Worm (Caenorhabditis elegans) whole organism, young adult: Measurements from ENCODE around the gene exc-13.
A peak's percentile ranks its signal among the peaks of the same experiment; 100 is the strongest.

Source experiments
- B0035.1 ChIP-seq: sonication (generic microtip); optimal IDR thresholded peaks from 2 replicates; lab custom pipeline; 2016; ENCODE audit warnings: missing genetic modification characterization, mild to moderate bottlenecking, missing compliant biosample characterization, missing genotype, missing genetic modification reagents
- B0261.1 ChIP-seq: sonication (generic microtip); optimal IDR thresholded peaks from 2 replicates; lab custom pipeline; 2016; ENCODE audit warnings: mild to moderate bottlenecking, missing genetic modification characterization, moderate library complexity, missing compliant biosample characterization
- F37B4.10 ChIP-seq: fragments of 200-800 bp; sonication (Bioruptor generic); IDR thresholded peaks from 2 replicates; pipeline ENCODE4 v1.3.6; 2022; ENCODE audit warnings: missing genetic modification characterization, missing compliant biosample characterization
- F39B2.1 ChIP-seq: fragments of 200-800 bp; sonication (Bioruptor generic); IDR thresholded peaks from 2 replicates; pipeline ENCODE4 v1.3.6; 2022; ENCODE audit warnings: missing genetic modification reagents, missing genetic modification characterization, missing compliant biosample characterization
- F49E8.2 ChIP-seq: sonication (generic microtip); optimal IDR thresholded peaks from 3 replicates; lab custom pipeline; 2017; ENCODE audit warnings: missing genetic modification characterization, mild to moderate bottlenecking, missing compliant biosample characterization, antibody characterized with exemption, moderate library complexity; ENCODE audit not compliant: insufficient read depth
- Y67H2A.10 ChIP-seq: fragments of 200-800 bp; sonication (Bioruptor generic); conservative IDR thresholded peaks from 2 replicates; pipeline ENCODE4 v1.3.6; 2022; ENCODE audit warnings: missing genetic modification reagents, missing genetic modification characterization, missing compliant biosample characterization
- Y95B8A.8 ChIP-seq: fragments of 200-800 bp; sonication (Bioruptor generic); IDR thresholded peaks from 2 replicates; pipeline ENCODE4 v1.3.6; 2022; ENCODE audit warnings: missing genetic modification reagents, missing genetic modification characterization, missing compliant biosample characterization
- attf-3 ChIP-seq: fragments of 200-800 bp; sonication (Bioruptor generic); conservative IDR thresholded peaks from 2 replicates; pipeline ENCODE4 v1.3.6; 2022; ENCODE audit warnings: missing genetic modification reagents, missing genetic modification characterization, missing compliant biosample characterization
- attf-6 ChIP-seq: fragments of 200-800 bp; sonication (Bioruptor generic); IDR thresholded peaks from 2 replicates; pipeline ENCODE4 v1.3.6; 2022; ENCODE audit warnings: missing genetic modification reagents, missing genetic modification characterization, missing compliant biosample characterization
- ccch-3 ChIP-seq: fragments of 200-800 bp; sonication (Bioruptor generic); optimal IDR thresholded peaks from 2 replicates; lab custom pipeline; 2018; ENCODE audit warnings: mild to moderate bottlenecking, missing genetic modification characterization, missing compliant biosample characterization
- cebp-1 ChIP-seq, 2 experiments: fragments of 200-800 bp in 1 of 2; sonication (Bioruptor generic) in 1 of 2; sonication (generic microtip) in 1 of 2; IDR thresholded peaks in 1 of 2; optimal IDR thresholded peaks in 1 of 2; 2 replicates each; pipeline versions ENCODE4 v1.3.6 to Lab custom; 2017 to 2022; ENCODE audit warnings: missing compliant biosample characterization in 2 of 2, missing genetic modification characterization in 2 of 2, mild to moderate bottlenecking in 1 of 2, missing genetic modification reagents in 1 of 2, moderate library complexity in 1 of 2
- ceh-58 ChIP-seq: fragments of 200-800 bp; sonication (Bioruptor generic); IDR thresholded peaks from 2 replicates; pipeline ENCODE4 v1.3.6; 2022; ENCODE audit warnings: missing genetic modification characterization, missing compliant biosample characterization
- ceh-79 ChIP-seq: sonication (generic microtip); optimal IDR thresholded peaks from 2 replicates; lab custom pipeline; 2017; ENCODE audit warnings: mild to moderate bottlenecking, missing genetic modification characterization, missing compliant biosample characterization
- dpff-1 ChIP-seq: sonication (generic microtip); optimal IDR thresholded peaks from 2 replicates; lab custom pipeline; 2017; ENCODE audit warnings: mild to moderate bottlenecking, missing genetic modification characterization, missing compliant biosample characterization
- egl-18 ChIP-seq: fragments of 200-800 bp; sonication (Bioruptor generic); IDR thresholded peaks from 2 replicates; pipeline ENCODE4 v1.3.6; 2022; ENCODE audit warnings: missing genetic modification reagents, missing genetic modification characterization, missing compliant biosample characterization
- ets-4 ChIP-seq: fragments of 200-800 bp; sonication (Bioruptor generic); optimal IDR thresholded peaks from 2 replicates; lab custom pipeline; 2018; ENCODE audit warnings: mild to moderate bottlenecking, missing genetic modification characterization, missing compliant biosample characterization
- hlh-12 ChIP-seq: sonication (generic microtip); optimal IDR thresholded peaks from 2 replicates; lab custom pipeline; 2016; ENCODE audit warnings: missing genetic modification characterization, missing compliant biosample characterization
- let-607 ChIP-seq, 2 experiments: fragments of 200-800 bp in 1 of 2; sonication (Bioruptor generic) in 1 of 2; sonication (generic microtip) in 1 of 2; optimal IDR thresholded peaks; 2 replicates each; lab custom pipeline; 2016 to 2018; ENCODE audit warnings: mild to moderate bottlenecking in 2 of 2, missing compliant biosample characterization in 2 of 2, missing genetic modification characterization in 2 of 2, moderate library complexity in 2 of 2, missing genotype in 1 of 2
- lin-26 ChIP-seq: fragments of 200-800 bp; sonication (Bioruptor generic); IDR thresholded peaks from 2 replicates; pipeline ENCODE4 v1.3.6; 2022; ENCODE audit warnings: missing genetic modification reagents, missing genetic modification characterization, missing compliant biosample characterization
- lin-35 ChIP-seq, 3 experiments: fragments of 150-350 bp in 2 of 3; sonication (generic microtip) in 1 of 3; optimal IDR thresholded peaks; 2 replicates each; lab custom pipeline; 2014 to 2018; ENCODE audit warnings: missing biosample characterization in 3 of 3, missing genetic modification characterization in 3 of 3, missing genetic modification reagents in 3 of 3
- lin-40 ChIP-seq: sonication (generic microtip); optimal IDR thresholded peaks from 2 replicates; lab custom pipeline; 2016; ENCODE audit warnings: missing genetic modification characterization, mild to moderate bottlenecking, missing compliant biosample characterization, missing genotype, missing genetic modification reagents
- lir-1 ChIP-seq: fragments of 200-800 bp; sonication (Bioruptor generic); conservative IDR thresholded peaks from 2 replicates; pipeline ENCODE4 v1.3.6; 2022; ENCODE audit warnings: missing genetic modification reagents, missing genetic modification characterization, missing compliant biosample characterization
- madf-3 ChIP-seq: fragments of 200-800 bp; sonication (Bioruptor generic); IDR thresholded peaks from 2 replicates; pipeline ENCODE4 v1.3.6; 2022; ENCODE audit warnings: missing genetic modification reagents, missing genetic modification characterization, missing compliant biosample characterization
- madf-6 ChIP-seq: fragments of 200-800 bp; sonication (Bioruptor generic); IDR thresholded peaks from 2 replicates; pipeline ENCODE4 v1.3.6; 2022; ENCODE audit warnings: missing genetic modification reagents, missing genetic modification characterization, missing compliant biosample characterization
- mxl-1 ChIP-seq: sonication (generic microtip); optimal IDR thresholded peaks from 2 replicates; lab custom pipeline; 2016; ENCODE audit warnings: missing genetic modification characterization, missing compliant biosample characterization
- nhr-179 ChIP-seq: sonication (generic microtip); optimal IDR thresholded peaks from 2 replicates; lab custom pipeline; 2016; ENCODE audit warnings: mild to moderate bottlenecking, missing genetic modification characterization, missing compliant biosample characterization
- nhr-80 ChIP-seq: sonication (generic microtip); optimal IDR thresholded peaks from 2 replicates; lab custom pipeline; 2016; ENCODE audit warnings: missing genetic modification characterization, missing compliant biosample characterization
- nhr-90 ChIP-seq: sonication (generic microtip); optimal IDR thresholded peaks from 2 replicates; lab custom pipeline; 2016; ENCODE audit warnings: missing genotype, mild to moderate bottlenecking, missing genetic modification characterization, missing compliant biosample characterization
- pbrm-1 ChIP-seq: fragments of 200-800 bp; sonication (Bioruptor generic); IDR thresholded peaks from 2 replicates; pipeline ENCODE4 v1.3.6; 2022; ENCODE audit warnings: missing genetic modification reagents, missing genetic modification characterization, missing compliant biosample characterization
- rpc-1 ChIP-seq, 2 experiments: fragments of 150-350 bp in 1 of 2; sonication (generic microtip) in 1 of 2; optimal IDR thresholded peaks; 2 replicates each; lab custom pipeline; 2014 to 2018; ENCODE audit warnings: missing biosample characterization in 1 of 2, missing genetic modification characterization in 1 of 2, missing genetic modification reagents in 1 of 2, missing genotype in 1 of 2
- sea-2 ChIP-seq: fragments of 200-800 bp; sonication (Bioruptor generic); IDR thresholded peaks from 2 replicates; pipeline ENCODE4 v1.3.6; 2022; ENCODE audit warnings: missing genetic modification characterization, missing compliant biosample characterization
- snpc-1.1 ChIP-seq: sonication (generic microtip); optimal IDR thresholded peaks from 2 replicates; lab custom pipeline; 2017; ENCODE audit warnings: missing genetic modification characterization, mild to moderate bottlenecking, missing compliant biosample characterization, antibody characterized with exemption, moderate library complexity, missing genotype, missing genetic modification reagents; ENCODE audit not compliant: insufficient read depth
- snpc-3.4 ChIP-seq: sonication (generic microtip); optimal IDR thresholded peaks from 2 replicates; lab custom pipeline; 2017; ENCODE audit warnings: missing genetic modification characterization, mild to moderate bottlenecking, missing compliant biosample characterization, antibody characterized with exemption, moderate library complexity, missing genotype, missing genetic modification reagents
- unc-130 ChIP-seq: sonication (generic microtip); optimal IDR thresholded peaks from 2 replicates; lab custom pipeline; 2016; ENCODE audit warnings: missing genetic modification reagents, missing genetic modification characterization, missing compliant biosample characterization
- xnd-1 ChIP-seq: sonication (generic microtip); optimal IDR thresholded peaks from 2 replicates; lab custom pipeline; 2016; ENCODE audit warnings: missing genotype, missing genetic modification reagents, missing genetic modification characterization, missing compliant biosample characterization
- zfh-2 ChIP-seq: fragments of 200-800 bp; sonication (Bioruptor generic); conservative IDR thresholded peaks from 2 replicates; pipeline ENCODE4 v1.3.6; 2022; ENCODE audit warnings: missing genetic modification reagents, missing genetic modification characterization, missing compliant biosample characterization
- zim-3 ChIP-seq: sonication (generic microtip); optimal IDR thresholded peaks from 2 replicates; lab custom pipeline; 2017; ENCODE audit warnings: mild to moderate bottlenecking, missing genetic modification characterization, moderate library complexity, missing compliant biosample characterization
- ztf-18 ChIP-seq: sonication (generic microtip); optimal IDR thresholded peaks from 2 replicates; lab custom pipeline; 2016; ENCODE audit warnings: missing genotype, mild to moderate bottlenecking, missing genetic modification characterization, missing compliant biosample characterization
- ztf-26 ChIP-seq: sonication (generic microtip); optimal IDR thresholded peaks from 2 replicates; lab custom pipeline; 2017; ENCODE audit warnings: missing genetic modification characterization, missing compliant biosample characterization
- ztf-3 ChIP-seq: fragments of 200-800 bp; sonication (Bioruptor generic); optimal IDR thresholded peaks from 2 replicates; lab custom pipeline; 2018; ENCODE audit warnings: mild to moderate bottlenecking, missing genetic modification characterization, missing compliant biosample characterization
- ztf-6 ChIP-seq: fragments of 200-800 bp; sonication (Bioruptor generic); IDR thresholded peaks from 2 replicates; pipeline ENCODE4 v1.3.6; 2022; ENCODE audit warnings: missing genetic modification reagents, missing genetic modification characterization, missing compliant biosample characterization

Gene exc-13

ce11 chrV:7364059-7364458, 992 bp upstream of the exc-13 start, which contains the start of gene cyp-35A2:
TSS of gene cyp-35A2 (minus strand) at chrV:7364182.
- TF ChIP-seq nhr-80 (tag; lab: Kevin White, UChicago) (peak; percentile 59), hlh-12 (no peak)

ce11 chrV:7369578-7369977, 4.5 kb downstream of the exc-13 start, which contains the start of gene srj-14:
TSS of gene srj-14 (plus strand) at chrV:7369708.
- TF ChIP-seq ztf-3 (GFP tag; lab: Kevin White, UChicago) (no peak), ztf-6 (GFP tag; lab: Robert Waterston, UW) (no peak), attf-6 (GFP tag; lab: Robert Waterston, UW) (no peak), pbrm-1 (GFP tag; lab: Robert Waterston, UW) (no peak), B0035.1 (tag; lab: Kevin White, UChicago) (no peak), Y67H2A.10 (GFP tag; lab: Robert Waterston, UW) (no peak), dpff-1 (tag; lab: Kevin White, UChicago) (no peak), lin-40 (tag; lab: Kevin White, UChicago) (no peak), unc-130 (GFP tag; lab: Kevin White, UChicago) (no peak), nhr-179 (tag; lab: Kevin White, UChicago) (no peak), madf-6 (no peak), nhr-90 (tag; lab: Kevin White, UChicago) (no peak), snpc-1.1 (tag; lab: Kevin White, UChicago) (no peak), egl-18 (GFP tag; lab: Robert Waterston, UW) (no peak), snpc-3.4 (tag; lab: Kevin White, UChicago) (no peak), ccch-3 (GFP tag; lab: Kevin White, UChicago) (no peak), lin-26 (GFP tag; lab: Robert Waterston, UW) (no peak), Y95B8A.8 (no peak)

ce11 chrV:7374090-7374489, 9.0 kb downstream of the exc-13 start, which contains the start of gene srx-56:
TSS of gene srx-56 (plus strand) at chrV:7374390.
- no peak for TF ChIP-seq xnd-1 (tag; lab: Kevin White, UChicago)
- TF ChIP-seq ztf-26 (tag; lab: Kevin White, UChicago), result no peak
- TF ChIP-seq ets-4 (GFP tag; lab: Kevin White, UChicago), result no peak
- TF ChIP-seq sea-2 (GFP tag; lab: Robert Waterston, UW), result no peak
- TF ChIP-seq B0261.1 (tag; lab: Kevin White, UChicago), result no peak
- TF ChIP-seq madf-3 (GFP tag; lab: Robert Waterston, UW), result no peak
- no peak for TF ChIP-seq nhr-90 (tag; lab: Kevin White, UChicago)
- no peak for TF ChIP-seq attf-3 (GFP tag; lab: Robert Waterston, UW)
- TF ChIP-seq, all 124 proteins: peak for 0

- TF ChIP-seq mxl-1 (tag; lab: Kevin White, UChicago), result no peak
- no peak for TF ChIP-seq ceh-58
- no peak for TF ChIP-seq rpc-1 (optimal IDR thresholded peaks at IDR 0.05; lab: Kevin White, UChicago)
- no peak for TF ChIP-seq rpc-1 (tag; optimal IDR thresholded peaks at IDR 0.05; lab: Kevin White, UChicago)
- no peak for TF ChIP-seq F39B2.1 (GFP tag; lab: Robert Waterston, UW)
- no peak for TF ChIP-seq madf-3 (GFP tag; lab: Robert Waterston, UW)
- no peak for TF ChIP-seq lin-35 (GFP tag; optimal IDR thresholded peaks at IDR 0.05; lab: Kevin White, UChicago)
- no peak for TF ChIP-seq ceh-79 (tag; lab: Kevin White, UChicago)
- no peak for TF ChIP-seq F37B4.10 (GFP tag; lab: Robert Waterston, UW)
- no peak for TF ChIP-seq zfh-2 (GFP tag; lab: Robert Waterston, UW)
- TF ChIP-seq F49E8.2 (tag; lab: Kevin White, UChicago), result no peak
- no peak for TF ChIP-seq cebp-1 (GFP tag; IDR thresholded peaks at IDR 0.05; lab: Robert Waterston, UW)
- no peak for TF ChIP-seq cebp-1 (tag; optimal IDR thresholded peaks at IDR 0.05; lab: Kevin White, UChicago)
- no peak for TF ChIP-seq attf-6 (GFP tag; lab: Robert Waterston, UW)
- TF ChIP-seq ztf-3 (GFP tag; lab: Kevin White, UChicago), result no peak
- no peak for TF ChIP-seq nhr-90 (tag; lab: Kevin White, UChicago)
- TF ChIP-seq ztf-18 (tag; lab: Kevin White, UChicago), result no peak
- no peak for TF ChIP-seq lin-26 (GFP tag; lab: Robert Waterston, UW)
- TF ChIP-seq let-607 (tag; optimal IDR thresholded peaks at IDR 0.05; lab: Kevin White, UChicago), result no peak
- TF ChIP-seq ztf-6 (GFP tag; lab: Robert Waterston, UW), result no peak
- no peak for TF ChIP-seq lir-1
- TF ChIP-seq zim-3 (tag; lab: Kevin White, UChicago), result no peak
Observed at ce11 chrV:7379384-7379783, 14.3 kb downstream of the exc-13 start, which contains the start of gene srsx-24. TSS of gene srsx-24 (minus strand) at chrV:7379484.
